Fruit fly (Drosophila melanogaster) whole organism, embryonic: ENCODE data around the gene CG17344.
A peak's percentile ranks its signal among the peaks of the same experiment; 100 is the strongest.

Experiments
- Antp ChIP-seq: fragments of 200-800 bp; sonication (Bioruptor generic); optimal IDR thresholded peaks from 3 replicates; lab custom pipeline; 2016; ENCODE audit warnings: missing biosample characterization, missing genetic modification characterization
- CG10959 ChIP-seq: fragments of 200-800 bp; sonication (Bioruptor generic); IDR thresholded peaks from 2 replicates; pipeline ENCODE4 v1.3.6; 2022; ENCODE audit warnings: missing biosample characterization, missing genetic modification characterization
- CG13624 ChIP-seq: fragments of 200-800 bp; sonication (Bioruptor generic); optimal IDR thresholded peaks from 2 replicates; lab custom pipeline; 2016; ENCODE audit warnings: missing biosample characterization, missing genetic modification characterization
- CG13894 ChIP-seq: fragments of 200-800 bp; sonication (Bioruptor generic); optimal IDR thresholded peaks from 3 replicates; lab custom pipeline; 2018; ENCODE audit warnings: missing biosample characterization, mild to moderate bottlenecking, missing genetic modification characterization, moderate library complexity
- CG14050 ChIP-seq: fragments of 200-800 bp; sonication (Bioruptor generic); IDR thresholded peaks from 3 replicates; pipeline ENCODE4 v1.3.6; 2022; ENCODE audit warnings: missing biosample characterization, missing genetic modification characterization
- CG15269 ChIP-seq: fragments of 200-800 bp; sonication (Bioruptor generic); optimal IDR thresholded peaks from 2 replicates; lab custom pipeline; 2018; ENCODE audit warnings: missing biosample characterization, mild to moderate bottlenecking, missing genetic modification characterization, moderate library complexity
- CG1529 ChIP-seq: fragments of 200-800 bp; sonication (Bioruptor generic); optimal IDR thresholded peaks from 3 replicates; lab custom pipeline; 2018; ENCODE audit warnings: missing biosample characterization, missing genetic modification characterization
- CG16813 ChIP-seq: fragments of 200-800 bp; sonication (Bioruptor generic); IDR thresholded peaks from 3 replicates; pipeline ENCODE4 v1.3.6; 2022; ENCODE audit warnings: missing biosample characterization, missing genetic modification characterization; ENCODE audit not compliant: partially characterized antibody
- CG17359 ChIP-seq: fragments of 200-800 bp; sonication (Bioruptor generic); optimal IDR thresholded peaks from 3 replicates; lab custom pipeline; 2018; ENCODE audit warnings: missing biosample characterization, mild to moderate bottlenecking, missing genetic modification characterization, moderate library complexity
- CG2678 ChIP-seq: fragments of 200-800 bp; sonication (Bioruptor generic); optimal IDR thresholded peaks from 3 replicates; lab custom pipeline; 2019; ENCODE audit warnings: missing biosample characterization, mild to moderate bottlenecking, missing genetic modification characterization, moderate library complexity
- CG30403 ChIP-seq: fragments of 200-800 bp; sonication (Bioruptor generic); optimal IDR thresholded peaks from 3 replicates; lab custom pipeline; 2016; ENCODE audit warnings: missing biosample characterization, missing genetic modification characterization
- CG3163 ChIP-seq: fragments of 200-800 bp; sonication (Bioruptor generic); optimal IDR thresholded peaks from 3 replicates; lab custom pipeline; 2016; ENCODE audit warnings: missing biosample characterization, missing genetic modification characterization
- CG32532 ChIP-seq: fragments of 200-800 bp; sonication (Bioruptor generic); IDR thresholded peaks from 2 replicates; pipeline ENCODE4 v1.3.6; 2022; ENCODE audit warnings: missing biosample characterization, missing genetic modification characterization
- CG3995 ChIP-seq: fragments of 200-800 bp; sonication (Bioruptor generic); optimal IDR thresholded peaks from 3 replicates; lab custom pipeline; 2016; ENCODE audit warnings: missing biosample characterization, missing genetic modification characterization
- CG4424 ChIP-seq: fragments of 200-800 bp; sonication (Bioruptor generic); optimal IDR thresholded peaks from 3 replicates; lab custom pipeline; 2016; ENCODE audit warnings: missing biosample characterization, missing genetic modification characterization
- CG4617 ChIP-seq: fragments of 200-800 bp; sonication (Bioruptor generic); optimal IDR thresholded peaks from 3 replicates; lab custom pipeline; 2016; ENCODE audit warnings: missing biosample characterization, missing genetic modification characterization, borderline replicate concordance
- CG6175 ChIP-seq: fragments of 200-800 bp; sonication (Bioruptor generic); IDR thresholded peaks from 3 replicates; pipeline ENCODE4 v1.3.6; 2022; ENCODE audit warnings: missing biosample characterization, missing genetic modification characterization
- CG6854 ChIP-seq: fragments of 200-800 bp; sonication (Bioruptor generic); optimal IDR thresholded peaks from 3 replicates; lab custom pipeline; 2017; ENCODE audit warnings: missing biosample characterization, mild to moderate bottlenecking, missing genetic modification characterization
- CG7786 ChIP-seq: fragments of 200-800 bp; sonication (Bioruptor generic); optimal IDR thresholded peaks from 2 replicates; lab custom pipeline; 2016; ENCODE audit warnings: missing biosample characterization, missing genetic modification characterization
- CG7928 ChIP-seq: fragments of 200-800 bp; sonication (Bioruptor generic); optimal IDR thresholded peaks from 2 replicates; lab custom pipeline; 2017; ENCODE audit warnings: missing biosample characterization, mild to moderate bottlenecking, missing genetic modification characterization
- CG8281 ChIP-seq: fragments of 200-800 bp; sonication (Bioruptor generic); optimal IDR thresholded peaks from 2 replicates; lab custom pipeline; 2018; ENCODE audit warnings: missing biosample characterization, mild to moderate bottlenecking, missing genetic modification characterization, moderate library complexity
- CG8359 ChIP-seq: fragments of 200-800 bp; sonication (Bioruptor generic); optimal IDR thresholded peaks from 2 replicates; lab custom pipeline; 2017; ENCODE audit warnings: missing biosample characterization, mild to moderate bottlenecking, missing genetic modification characterization, borderline replicate concordance
- CG9727 ChIP-seq: fragments of 200-800 bp; sonication (Bioruptor generic); optimal IDR thresholded peaks from 3 replicates; lab custom pipeline; 2017; ENCODE audit warnings: missing biosample characterization, mild to moderate bottlenecking, missing genetic modification characterization
- CoRest ChIP-seq: fragments of 200-800 bp; sonication (Bioruptor generic); optimal IDR thresholded peaks from 3 replicates; lab custom pipeline; 2018; ENCODE audit warnings: missing biosample characterization, mild to moderate bottlenecking, missing genetic modification characterization, moderate library complexity
- D ChIP-seq, 2 experiments: fragments of 200-800 bp in 1 of 2; fragments of >200 bp in 1 of 2; sonication (Bioruptor generic) in 1 of 2; optimal IDR thresholded peaks; 2 replicates in 1 of 2; 3 replicates in 1 of 2; lab custom pipeline; 2017; ENCODE audit warnings: mild to moderate bottlenecking in 1 of 2, missing biosample characterization in 1 of 2, missing genetic modification characterization in 1 of 2, missing genetic modification reagents in 1 of 2
- Dip2 ChIP-seq: fragments of 200-800 bp; sonication (Bioruptor generic); IDR thresholded peaks from 2 replicates; pipeline ENCODE4 v1.3.6; 2022; ENCODE audit warnings: missing biosample characterization, missing genetic modification characterization
- Dp ChIP-seq: fragments of 200-800 bp; sonication (Bioruptor generic); optimal IDR thresholded peaks from 2 replicates; lab custom pipeline; 2018; ENCODE audit warnings: missing biosample characterization, mild to moderate bottlenecking, missing genetic modification characterization, moderate library complexity
- Ets65A ChIP-seq: fragments of 200-800 bp; sonication (Bioruptor generic); peaks from one replicate; lab custom pipeline; 2016; ENCODE audit warnings: missing biosample characterization, missing genetic modification characterization
- Ets97D ChIP-seq: fragments of 200-800 bp; sonication (Bioruptor generic); optimal IDR thresholded peaks from 3 replicates; lab custom pipeline; 2016; ENCODE audit warnings: missing biosample characterization, missing genetic modification characterization
- HmgD ChIP-seq: fragments of 200-800 bp; sonication (Bioruptor generic); optimal IDR thresholded peaks from 3 replicates; lab custom pipeline; 2016; ENCODE audit warnings: missing biosample characterization, missing genetic modification characterization
- Hr78 ChIP-seq, 2 experiments: fragments of 200-800 bp in 1 of 2; fragments of >200 bp in 1 of 2; sonication (Bioruptor generic) in 1 of 2; optimal IDR thresholded peaks; 2 replicates each; lab custom pipeline; 2017 to 2019; ENCODE audit warnings: missing biosample characterization in 2 of 2, missing genetic modification characterization in 2 of 2, mild to moderate bottlenecking in 1 of 2, moderate library complexity in 1 of 2
- Meics ChIP-seq: fragments of 200-800 bp; sonication (Bioruptor generic); optimal IDR thresholded peaks from 2 replicates; lab custom pipeline; 2017; ENCODE audit warnings: missing biosample characterization, mild to moderate bottlenecking, missing genetic modification characterization
- Myb ChIP-seq: fragments of 200-800 bp; sonication (Bioruptor generic); optimal IDR thresholded peaks from 2 replicates; lab custom pipeline; 2016; ENCODE audit warnings: missing biosample characterization, missing genetic modification characterization
- Ravus ChIP-seq: fragments of 200-800 bp; sonication (Bioruptor generic); IDR thresholded peaks from 2 replicates; pipeline ENCODE4 v1.3.6; 2022; ENCODE audit warnings: missing biosample characterization, missing genetic modification characterization
- Sry-δ ChIP-seq: fragments of 200-800 bp; sonication (Bioruptor generic); optimal IDR thresholded peaks from 2 replicates; lab custom pipeline; 2016; ENCODE audit warnings: missing biosample characterization, missing genetic modification characterization
- Vsx1 ChIP-seq: fragments of 200-800 bp; sonication (Bioruptor generic); optimal IDR thresholded peaks from 2 replicates; lab custom pipeline; 2017; ENCODE audit warnings: missing biosample characterization, mild to moderate bottlenecking, missing genetic modification characterization, missing genetic modification reagents
- az2 ChIP-seq: fragments of 200-800 bp; sonication (Bioruptor generic); optimal IDR thresholded peaks from 3 replicates; lab custom pipeline; 2016; ENCODE audit warnings: missing biosample characterization, missing genetic modification characterization
- bab2 ChIP-seq: fragments of 200-800 bp; sonication (Bioruptor generic); optimal IDR thresholded peaks from 2 replicates; lab custom pipeline; 2016; ENCODE audit warnings: missing biosample characterization, missing genetic modification characterization
- caup ChIP-seq: fragments of 200-800 bp; sonication (Bioruptor generic); optimal IDR thresholded peaks from 3 replicates; lab custom pipeline; 2017; ENCODE audit warnings: missing biosample characterization, mild to moderate bottlenecking, missing genetic modification characterization, moderate library complexity; ENCODE audit not compliant: severe bottlenecking
- chif ChIP-seq, 2 experiments: fragments of 200-800 bp; sonication (Bioruptor generic); optimal IDR thresholded peaks; 3 replicates each; lab custom pipeline; 2016; ENCODE audit warnings: missing biosample characterization in 2 of 2, missing genetic modification characterization in 2 of 2
- chn ChIP-seq: fragments of 200-800 bp; sonication (Bioruptor generic); optimal IDR thresholded peaks from 2 replicates; lab custom pipeline; 2016; ENCODE audit warnings: missing biosample characterization, missing genetic modification characterization
- corto ChIP-seq: fragments of 200-800 bp; sonication (Bioruptor generic); optimal IDR thresholded peaks from 2 replicates; lab custom pipeline; 2016; ENCODE audit warnings: missing biosample characterization, mild to moderate bottlenecking, missing genetic modification characterization, moderate library complexity
- crp ChIP-seq, 2 experiments: fragments of 200-800 bp; sonication (Bioruptor generic); optimal IDR thresholded peaks; 2 replicates in 1 of 2; 3 replicates in 1 of 2; lab custom pipeline; 2017; ENCODE audit warnings: missing biosample characterization in 2 of 2, missing genetic modification characterization in 2 of 2, mild to moderate bottlenecking in 1 of 2, moderate library complexity in 1 of 2
- esg ChIP-seq: fragments of 200-800 bp; sonication (Bioruptor generic); conservative IDR thresholded peaks from 2 replicates; pipeline ENCODE4 v1.3.6; 2022; ENCODE audit warnings: missing biosample characterization, missing genetic modification characterization
- ewg ChIP-seq: fragments of 200-800 bp; sonication (Bioruptor generic); optimal IDR thresholded peaks from 3 replicates; lab custom pipeline; 2017; ENCODE audit warnings: mild to moderate bottlenecking, missing biosample characterization, missing genetic modification reagents, missing genetic modification characterization
- exex ChIP-seq: fragments of 200-800 bp; sonication (Bioruptor generic); optimal IDR thresholded peaks from 4 replicates; lab custom pipeline; 2018; ENCODE audit warnings: missing biosample characterization, mild to moderate bottlenecking, missing genetic modification characterization, moderate library complexity
- her ChIP-seq: fragments of 200-800 bp; sonication (Bioruptor generic); optimal IDR thresholded peaks from 2 replicates; lab custom pipeline; 2016; ENCODE audit warnings: missing biosample characterization, missing genetic modification characterization
- phol ChIP-seq: fragments of 200-800 bp; sonication (Bioruptor generic); optimal IDR thresholded peaks from 3 replicates; lab custom pipeline; 2018; ENCODE audit warnings: missing biosample characterization, mild to moderate bottlenecking, missing genetic modification characterization, moderate library complexity
- salm ChIP-seq: fragments of 200-800 bp; sonication (Bioruptor generic); optimal IDR thresholded peaks from 2 replicates; lab custom pipeline; 2018; ENCODE audit warnings: missing biosample characterization, mild to moderate bottlenecking, missing genetic modification characterization
- ttk ChIP-seq: fragments of 200-800 bp; sonication (Bioruptor generic); IDR thresholded peaks from 2 replicates; pipeline ENCODE4 v2.1.2; 2022; ENCODE audit warnings: missing biosample characterization, missing genetic modification characterization
- yki ChIP-seq: fragments of >200 bp; optimal IDR thresholded peaks from 3 replicates; lab custom pipeline; 2018

CG17344 gene

DNA sequence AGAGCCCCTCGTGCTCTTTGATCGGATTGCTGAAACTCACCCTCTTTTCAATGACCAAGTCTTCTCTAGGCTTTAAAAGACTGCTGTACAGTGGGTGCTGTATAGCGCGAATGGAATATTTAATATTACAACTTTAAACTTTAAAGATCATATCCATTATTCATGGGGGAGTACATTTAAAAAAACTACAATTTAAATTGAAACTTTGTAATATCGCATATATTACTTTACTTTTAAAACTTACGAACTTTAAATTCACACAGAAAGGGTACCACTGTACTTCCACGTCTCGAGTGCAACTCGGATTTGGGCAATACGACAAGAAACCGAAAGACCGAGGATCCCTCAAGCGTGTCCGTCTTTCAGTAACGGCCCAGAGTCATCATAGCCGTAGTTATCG lies 42.9 kb upstream of the CG17344 start, which contains the start of gene Phlpp (continued):
- TF ChIP-seq crp (GFP tag; optimal IDR thresholded peaks at IDR 0.05; lab: Kevin White, UChicago) (no peak), CG6854 (GFP tag; lab: Kevin White, UChicago) (no peak), CG7928 (no peak), Dip2 (GFP tag; lab: Robert Waterston, UW) (no peak), CoRest (tag; lab: Kevin White, UChicago) (peak; percentile 47), Ravus (GFP tag; lab: Robert Waterston, UW) (no peak), phol (peak; percentile 74), bab2 (GFP tag; lab: Kevin White, UChicago) (no peak), Myb (no peak), ttk (GFP tag; lab: Robert Waterston, UW) (no peak), chif (GFP tag; optimal IDR thresholded peaks at IDR 0.05; lab: Kevin White, UChicago) (peak in 1 of 2 experiments; percentile 14), Hr78 (GFP tag; optimal IDR thresholded peaks at IDR 0.05; lab: Kevin White, UChicago) (no peak), Antp (GFP tag; lab: Kevin White, UChicago) (peak; percentile 21), HmgD (GFP tag; lab: Kevin White, UChicago) (no peak), CG16813 (no peak), CG17359 (tag; lab: Kevin White, UChicago) (peak; percentile 68), CG4424 (peak; percentile 72), CG13894 (tag; lab: Kevin White, UChicago) (no peak), CG1529 (no peak), CG30403 (GFP tag; lab: Kevin White, UChicago) (peak; percentile 57), Meics (GFP tag; lab: Kevin White, UChicago) (no peak), Ets65A (GFP tag; lab: Kevin White, UChicago) (peak; percentile 13), caup (GFP tag; lab: Kevin White, UChicago) (no peak), CG6175 (GFP tag; lab: Robert Waterston, UW) (no peak), corto (GFP tag; lab: Kevin White, UChicago) (no peak), Dp (GFP tag; lab: Kevin White, UChicago) (no peak), CG13624 (GFP tag; lab: Kevin White, UChicago) (no peak), CG8359 (peak; percentile 33), CG2678 (tag; lab: Kevin White, UChicago) (no peak), CG8281 (tag; lab: Kevin White, UChicago) (no peak), CG7786 (no peak), CG4617 (GFP tag; lab: Kevin White, UChicago) (no peak), yki (lab: Kevin White, UChicago) (no peak), CG9727 (GFP tag; lab: Kevin White, UChicago) (peak; percentile 12), Ets97D (no peak), az2 (GFP tag; lab: Kevin White, UChicago) (peak; percentile 36), chn (no peak), Vsx1 (GFP tag; lab: Kevin White, UChicago) (no peak), esg (GFP tag; lab: Robert Waterston, UW) (peak; percentile 45), CG14050 (no peak), ewg (no peak), exex (tag; lab: Kevin White, UChicago) (no peak), salm (no peak), her (no peak), CG3163 (peak; percentile 49), CG10959 (peak; percentile 71), Sry-δ (GFP tag; lab: Kevin White, UChicago) (no peak), CG15269 (tag; lab: Kevin White, UChicago) (no peak), CG3995 (GFP tag; lab: Kevin White, UChicago) (no peak), CG32532 (peak; percentile 40; the same call in 1 of the 2 replicates), D (optimal IDR thresholded peaks at IDR 0.05; lab: Kevin White, UChicago) (no peak), D (GFP tag; optimal IDR thresholded peaks at IDR 0.05; lab: Kevin White, UChicago) (peak; percentile 41)
